Fruit fly (Drosophila melanogaster) whole organism, prepupa: ENCODE data around the gene CG31441.

Experiments used
- CG10631 ChIP-seq: fragments of 200-800 bp; sonication (Bioruptor generic); optimal IDR thresholded peaks from 2 replicates; lab custom pipeline; 2016; ENCODE audit warnings: missing biosample characterization, missing genetic modification characterization
- CG10669 ChIP-seq: fragments of 200-800 bp; sonication (Bioruptor generic); optimal IDR thresholded peaks from 3 replicates; lab custom pipeline; 2018; ENCODE audit warnings: missing biosample characterization, mild to moderate bottlenecking, missing genetic modification characterization, moderate library complexity
- CG11294 ChIP-seq: fragments of 200-800 bp; sonication (Bioruptor generic); IDR thresholded peaks from 2 replicates; pipeline ENCODE4 v1.3.6; 2022; ENCODE audit warnings: missing biosample characterization, missing genetic modification characterization
- CG11762 ChIP-seq: fragments of 200-800 bp; sonication (Bioruptor generic); optimal IDR thresholded peaks from 3 replicates; lab custom pipeline; 2016; ENCODE audit warnings: missing biosample characterization, missing genetic modification characterization; ENCODE audit not compliant: insufficient read depth
- CG11902 ChIP-seq: fragments of 200-800 bp; sonication (Bioruptor generic); optimal IDR thresholded peaks from 3 replicates; lab custom pipeline; 2016; ENCODE audit warnings: missing biosample characterization, missing genetic modification characterization
- CG15336 ChIP-seq: fragments of 200-800 bp; sonication (Bioruptor generic); IDR thresholded peaks from 2 replicates; pipeline ENCODE4 v1.3.6; 2022; ENCODE audit warnings: missing biosample characterization, missing genetic modification characterization
- CG1621 ChIP-seq: fragments of 200-800 bp; sonication (Bioruptor generic); optimal IDR thresholded peaks from 3 replicates; lab custom pipeline; 2018; ENCODE audit warnings: missing biosample characterization, mild to moderate bottlenecking, missing genetic modification characterization
- CG31627 ChIP-seq: fragments of 200-800 bp; sonication (Bioruptor generic); optimal IDR thresholded peaks from 3 replicates; lab custom pipeline; 2016; ENCODE audit warnings: missing biosample characterization, missing genetic modification characterization
- CG32006 ChIP-seq: fragments of 200-800 bp; sonication (Bioruptor generic); optimal IDR thresholded peaks from 3 replicates; lab custom pipeline; 2017; ENCODE audit warnings: missing biosample characterization, mild to moderate bottlenecking, missing genetic modification characterization
- CG3919 ChIP-seq: fragments of 200-800 bp; sonication (Bioruptor generic); optimal IDR thresholded peaks from 3 replicates; lab custom pipeline; 2016; ENCODE audit warnings: missing biosample characterization, missing genetic modification characterization
- CG4318 ChIP-seq: fragments of 200-800 bp; sonication (Bioruptor generic); optimal IDR thresholded peaks from 3 replicates; lab custom pipeline; 2017; ENCODE audit warnings: missing biosample characterization, mild to moderate bottlenecking, missing genetic modification characterization
- CG6163 ChIP-seq: fragments of 200-800 bp; sonication (Bioruptor generic); IDR thresholded peaks from 3 replicates; pipeline ENCODE4 v1.3.6; 2022; ENCODE audit warnings: missing biosample characterization, missing genetic modification characterization
- CG6276 ChIP-seq: fragments of 200-800 bp; sonication (Bioruptor generic); optimal IDR thresholded peaks from 2 replicates; lab custom pipeline; 2017; ENCODE audit warnings: missing biosample characterization, mild to moderate bottlenecking, missing genetic modification characterization
- CG6792 ChIP-seq: fragments of 200-800 bp; sonication (Bioruptor generic); optimal IDR thresholded peaks from 3 replicates; lab custom pipeline; 2016; ENCODE audit warnings: missing biosample characterization, missing genetic modification characterization
- CG6854 ChIP-seq: fragments of 200-800 bp; sonication (Bioruptor generic); optimal IDR thresholded peaks from 2 replicates; lab custom pipeline; 2017; ENCODE audit warnings: missing biosample characterization, mild to moderate bottlenecking, missing genetic modification characterization
- CG8119 ChIP-seq: fragments of 200-800 bp; sonication (Bioruptor generic); IDR thresholded peaks from 3 replicates; pipeline ENCODE4 v1.3.6; 2022; ENCODE audit warnings: missing biosample characterization, missing genetic modification characterization
- CG8319 ChIP-seq: fragments of 200-800 bp; sonication (Bioruptor generic); optimal IDR thresholded peaks from 3 replicates; lab custom pipeline; 2016; ENCODE audit warnings: missing biosample characterization, missing genetic modification characterization
- CG8632 ChIP-seq: fragments of 200-800 bp; sonication (Bioruptor generic); optimal IDR thresholded peaks from 3 replicates; lab custom pipeline; 2016; ENCODE audit warnings: missing biosample characterization, missing genetic modification characterization
- Eip75B ChIP-seq: fragments of 200-800 bp; sonication (Bioruptor generic); optimal IDR thresholded peaks from 3 replicates; lab custom pipeline; 2016; ENCODE audit warnings: missing biosample characterization, missing genetic modification characterization
- Eip78C ChIP-seq: fragments of 200-800 bp; sonication (Bioruptor generic); peaks from one replicate; lab custom pipeline; 2016; ENCODE audit warnings: missing biosample characterization, missing genetic modification characterization
- Eip93F ChIP-seq: fragments of 200-800 bp; sonication (Bioruptor generic); optimal IDR thresholded peaks from 2 replicates; lab custom pipeline; 2016; ENCODE audit warnings: missing biosample characterization, mild to moderate bottlenecking, missing genetic modification characterization
- Ets21C ChIP-seq: fragments of 200-800 bp; sonication (Bioruptor generic); optimal IDR thresholded peaks from 3 replicates; lab custom pipeline; 2016; ENCODE audit warnings: missing biosample characterization, missing genetic modification characterization
- Gug ChIP-seq: fragments of 200-800 bp; sonication (Bioruptor generic); IDR thresholded peaks from 2 replicates; pipeline ENCODE4 v1.3.6; 2022; ENCODE audit warnings: missing biosample characterization, missing genetic modification characterization
- Hr38 ChIP-seq: sonication (Bioruptor generic); optimal IDR thresholded peaks from 2 replicates; lab custom pipeline; 2016; ENCODE audit warnings: missing biosample characterization, missing genetic modification characterization
- Hr39 ChIP-seq: fragments of 200-800 bp; sonication (Bioruptor generic); optimal IDR thresholded peaks from 2 replicates; lab custom pipeline; 2016; ENCODE audit warnings: missing biosample characterization, missing genetic modification characterization
- Met ChIP-seq: fragments of 200-800 bp; sonication (Bioruptor generic); optimal IDR thresholded peaks from 3 replicates; lab custom pipeline; 2016; ENCODE audit warnings: missing biosample characterization, missing genetic modification characterization
- OdsH ChIP-seq: fragments of 200-800 bp; sonication (Bioruptor generic); optimal IDR thresholded peaks from 3 replicates; lab custom pipeline; 2016; ENCODE audit warnings: missing biosample characterization, missing genetic modification characterization
- Smox ChIP-seq: fragments of 200-800 bp; sonication (Bioruptor generic); optimal IDR thresholded peaks from 3 replicates; lab custom pipeline; 2016; ENCODE audit warnings: missing biosample characterization, missing genetic modification characterization
- Sox102F ChIP-seq: fragments of 200-800 bp; sonication (Bioruptor generic); optimal IDR thresholded peaks from 2 replicates; lab custom pipeline; 2016; ENCODE audit warnings: missing biosample characterization, mild to moderate bottlenecking, missing genetic modification characterization
- Sox15 ChIP-seq: fragments of 200-800 bp; sonication (Bioruptor generic); optimal IDR thresholded peaks from 3 replicates; lab custom pipeline; 2016; ENCODE audit warnings: missing biosample characterization, missing genetic modification characterization
- dac ChIP-seq: fragments of 200-800 bp; sonication (Bioruptor generic); optimal IDR thresholded peaks from 2 replicates; lab custom pipeline; 2017; ENCODE audit warnings: missing biosample characterization, mild to moderate bottlenecking, missing genetic modification characterization
- dsx ChIP-seq: fragments of 200-800 bp; optimal IDR thresholded peaks from 3 replicates; lab custom pipeline; 2019; ENCODE audit warnings: missing biosample characterization, mild to moderate bottlenecking, missing genetic modification characterization, moderate library complexity; ENCODE audit not compliant: poor library complexity, severe bottlenecking
- eg ChIP-seq: fragments of 200-800 bp; sonication (Bioruptor generic); IDR thresholded peaks from 3 replicates; pipeline ENCODE4 v1.3.6; 2022; ENCODE audit warnings: missing biosample characterization, missing genetic modification characterization
- esn ChIP-seq: fragments of 200-800 bp; sonication (Bioruptor generic); optimal IDR thresholded peaks from 2 replicates; lab custom pipeline; 2016; ENCODE audit warnings: missing biosample characterization, mild to moderate bottlenecking, missing genetic modification characterization, moderate library complexity
- fd85E ChIP-seq: fragments of 200-800 bp; sonication (Bioruptor generic); optimal IDR thresholded peaks from 3 replicates; lab custom pipeline; 2016; ENCODE audit warnings: missing biosample characterization, missing genetic modification characterization
- fkh ChIP-seq: fragments of 200-800 bp; sonication (Bioruptor generic); optimal IDR thresholded peaks from 3 replicates; lab custom pipeline; 2017; ENCODE audit warnings: missing biosample characterization, mild to moderate bottlenecking, missing genetic modification characterization, moderate library complexity
- lz ChIP-seq: fragments of 200-800 bp; sonication (Bioruptor generic); optimal IDR thresholded peaks from 3 replicates; lab custom pipeline; 2016; ENCODE audit warnings: missing biosample characterization, missing genetic modification characterization
- salr ChIP-seq, 2 experiments: fragments of 200-800 bp; sonication (Bioruptor generic); optimal IDR thresholded peaks; 3 replicates each; lab custom pipeline; 2016 to 2018; ENCODE audit warnings: missing biosample characterization in 2 of 2, missing genetic modification characterization in 2 of 2, mild to moderate bottlenecking in 1 of 2
- ss ChIP-seq, 2 experiments: fragments of 200-800 bp; sonication (Bioruptor generic); optimal IDR thresholded peaks; 2 replicates in 1 of 2; 3 replicates in 1 of 2; lab custom pipeline; 2017 to 2018; ENCODE audit warnings: mild to moderate bottlenecking in 2 of 2, missing biosample characterization in 2 of 2, missing genetic modification characterization in 2 of 2, moderate library complexity in 1 of 2
- topi ChIP-seq: fragments of 200-800 bp; sonication (Bioruptor generic); optimal IDR thresholded peaks from 3 replicates; lab custom pipeline; 2016; ENCODE audit warnings: missing biosample characterization, missing genetic modification characterization

The CG31441 gene

DNA sequence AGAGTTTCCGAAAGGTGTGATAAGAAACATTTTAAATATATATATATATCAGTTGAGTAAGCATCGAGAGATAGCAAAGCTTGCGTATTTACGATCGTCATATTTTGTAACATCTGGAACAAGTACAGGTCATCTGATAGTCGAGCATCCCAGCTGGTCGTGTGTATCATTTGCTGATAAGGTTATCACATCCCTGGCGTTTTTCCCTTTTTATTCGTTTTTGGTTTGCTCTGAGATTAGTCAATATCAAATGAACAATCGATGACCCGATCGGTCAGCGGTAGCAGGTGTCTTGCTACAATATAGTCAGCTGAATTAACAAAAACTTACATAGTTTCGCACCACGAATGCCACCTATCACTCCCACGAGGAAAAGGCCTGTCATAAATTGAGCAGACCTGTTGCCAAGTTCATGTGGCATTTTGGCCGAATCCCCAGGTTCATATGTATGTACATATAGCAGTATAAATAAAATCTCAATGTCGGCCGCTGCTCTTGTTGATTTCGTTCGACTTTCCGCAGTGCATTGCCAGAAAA, 35.1 kb upstream of the CG31441 start (continued):
- TF ChIP-seq Eip78C = peak; percentile 79
- peak; percentile 58 for TF ChIP-seq CG3919 (GFP tag; lab: Kevin White, UChicago)
- TF ChIP-seq CG1621 (tag; lab: Kevin White, UChicago) = no peak
- TF ChIP-seq OdsH (GFP tag; lab: Kevin White, UChicago) = peak; percentile 74
- TF ChIP-seq Hr38 (GFP tag; lab: Kevin White, UChicago) = no peak
- peak; percentile 62 for TF ChIP-seq CG10631 (GFP tag; lab: Kevin White, UChicago)
- TF ChIP-seq Eip93F = peak; percentile 74
- peak; percentile 53 for TF ChIP-seq fkh (GFP tag; lab: Kevin White, UChicago)
- TF ChIP-seq CG8319 (GFP tag; lab: Kevin White, UChicago) = no peak
- peak; percentile 68 for TF ChIP-seq topi (GFP tag; lab: Kevin White, UChicago)
- peak; percentile 71; the same call in 1 of the 3 replicates for TF ChIP-seq CG6163 (GFP tag; lab: Robert Waterston, UW)
- peak; percentile 61 for TF ChIP-seq eg (GFP tag; lab: Robert Waterston, UW)
- TF ChIP-seq lz (GFP tag; lab: Kevin White, UChicago) = peak; percentile 68
- peak; percentile 42 for TF ChIP-seq CG11902 (GFP tag; lab: Kevin White, UChicago)
- no peak for TF ChIP-seq CG4318
- TF ChIP-seq CG15336 (GFP tag; lab: Robert Waterston, UW) = peak; percentile 66
- peak; percentile 42 for TF ChIP-seq CG6276 (GFP tag; lab: Kevin White, UChicago)
- TF ChIP-seq salr (GFP tag; optimal IDR thresholded peaks at IDR 0.05; lab: Kevin White, UChicago) = peak in 1 of 2 experiments; percentile 41
- peak; percentile 23 to 62 for TF ChIP-seq ss (GFP tag; optimal IDR thresholded peaks at IDR 0.05; lab: Kevin White, UChicago)
- peak; percentile 77 for TF ChIP-seq esn
- peak; percentile 68 for TF ChIP-seq Met (GFP tag; lab: Kevin White, UChicago)
- no peak for TF ChIP-seq CG6854 (GFP tag; lab: Kevin White, UChicago)
- peak; percentile 65 for TF ChIP-seq Smox (GFP tag; lab: Kevin White, UChicago)
- peak; percentile 50 for TF ChIP-seq dsx (GFP tag; lab: Kevin White, UChicago)
- no peak for TF ChIP-seq fd85E (GFP tag; lab: Kevin White, UChicago)
- TF ChIP-seq Hr39 (GFP tag; lab: Kevin White, UChicago) = peak; percentile 34
- peak; percentile 56 for TF ChIP-seq CG31627 (GFP tag; lab: Kevin White, UChicago)
- peak; percentile 71 for TF ChIP-seq CG32006 (GFP tag; lab: Kevin White, UChicago)
- TF ChIP-seq Gug (GFP tag; lab: Robert Waterston, UW) = 0 out of 2 replicates have a peak, but pooled peaks have one; percentile 34
- TF ChIP-seq CG10669 (GFP tag; lab: Kevin White, UChicago) = peak; percentile 28
- peak; percentile 41 for TF ChIP-seq CG11762 (GFP tag; lab: Kevin White, UChicago)
- TF ChIP-seq CG11294 (GFP tag; lab: Robert Waterston, UW) = no peak
- TF ChIP-seq CG6792 (GFP tag; lab: Kevin White, UChicago) = peak; percentile 47
- TF ChIP-seq Sox102F (GFP tag; lab: Kevin White, UChicago) = peak; percentile 70
- peak; percentile 59 for TF ChIP-seq CG8632 (GFP tag; lab: Kevin White, UChicago)
- peak; percentile 50 for TF ChIP-seq Sox15 (GFP tag; lab: Kevin White, UChicago)
- TF ChIP-seq dac (GFP tag; lab: Kevin White, UChicago) = no peak
- TF ChIP-seq Ets21C (GFP tag; lab: Kevin White, UChicago) = no peak
- TF ChIP-seq Eip75B (GFP tag; lab: Kevin White, UChicago) = peak; percentile 48
- TF ChIP-seq CG8119 (GFP tag; lab: Robert Waterston, UW) = peak; percentile 67; the same call in 2 of the 3 replicates
